Worm (Caenorhabditis elegans) whole organism, mixed stage, embryonic: ENCODE measurements around the gene ZC239.22.

ENCODE experiments used
- M03D4.4 ChIP-seq: sonication (generic microtip); optimal IDR thresholded peaks from 2 replicates; lab custom pipeline; 2017; ENCODE audit warnings: mild to moderate bottlenecking, missing genetic modification characterization, missing compliant biosample characterization
- bed-3 ChIP-seq: fragments of 200-800 bp; sonication (Bioruptor generic); optimal IDR thresholded peaks from 3 replicates; lab custom pipeline; 2018; ENCODE audit warnings: mild to moderate bottlenecking, missing genetic modification characterization, moderate library complexity, missing compliant biosample characterization
- ceh-83 ChIP-seq: fragments of 200-800 bp; sonication (Bioruptor generic); optimal IDR thresholded peaks from 2 replicates; lab custom pipeline; 2018; ENCODE audit warnings: mild to moderate bottlenecking, missing genetic modification characterization, missing compliant biosample characterization
- elt-1 ChIP-seq: sonication (generic microtip); optimal IDR thresholded peaks from 2 replicates; lab custom pipeline; 2017; ENCODE audit warnings: missing genetic modification characterization, mild to moderate bottlenecking, missing compliant biosample characterization, antibody characterized with exemption, moderate library complexity, borderline replicate concordance; ENCODE audit not compliant: insufficient read depth
- elt-3 ChIP-seq: fragments of 150-350 bp; optimal IDR thresholded peaks from 2 replicates; lab custom pipeline; 2014; ENCODE audit warnings: missing biosample characterization, missing genetic modification characterization
- flh-1 ChIP-seq: fragments of 200-800 bp; sonication (Bioruptor generic); optimal IDR thresholded peaks from 2 replicates; lab custom pipeline; 2018; ENCODE audit warnings: mild to moderate bottlenecking, missing genetic modification characterization, moderate library complexity, missing compliant biosample characterization
- nhr-2 ChIP-seq: fragments of 150-350 bp; optimal IDR thresholded peaks from 2 replicates; lab custom pipeline; 2014; ENCODE audit warnings: missing biosample characterization, missing genetic modification characterization
- unc-39 ChIP-seq: fragments of 150-350 bp; optimal IDR thresholded peaks from 2 replicates; lab custom pipeline; 2014; ENCODE audit warnings: missing biosample characterization, missing genetic modification characterization
- zip-8 ChIP-seq: fragments of 150-350 bp; optimal IDR thresholded peaks from 2 replicates; lab custom pipeline; 2014; ENCODE audit warnings: missing biosample characterization, missing genetic modification characterization
- ztf-11 ChIP-seq: fragments of 150-350 bp; optimal IDR thresholded peaks from 2 replicates; lab custom pipeline; 2014; ENCODE audit warnings: missing biosample characterization, missing genetic modification characterization

ce11 chrII:3244070-3244469 is 23.4 kb upstream of the ZC239.22 start, which contains the start of gene C17F4.12:
- TF ChIP-seq nhr-2 (tag; lab: Kevin White, UChicago) (no peak), elt-1 (tag; lab: Kevin White, UChicago) (no peak), bed-3 (no peak), ztf-11 (tag; lab: Kevin White, UChicago) (no peak), ceh-83 (no peak), M03D4.4 (tag; lab: Kevin White, UChicago) (no peak), elt-3 (tag; lab: Kevin White, UChicago) (no peak), zip-8 (tag; lab: Kevin White, UChicago) (no peak), unc-39 (tag; lab: Kevin White, UChicago) (no peak), flh-1 (no peak)
